Fruit fly (Drosophila melanogaster): ENCODE measurements around the gene mtrm.

mtrm gene

DNA sequence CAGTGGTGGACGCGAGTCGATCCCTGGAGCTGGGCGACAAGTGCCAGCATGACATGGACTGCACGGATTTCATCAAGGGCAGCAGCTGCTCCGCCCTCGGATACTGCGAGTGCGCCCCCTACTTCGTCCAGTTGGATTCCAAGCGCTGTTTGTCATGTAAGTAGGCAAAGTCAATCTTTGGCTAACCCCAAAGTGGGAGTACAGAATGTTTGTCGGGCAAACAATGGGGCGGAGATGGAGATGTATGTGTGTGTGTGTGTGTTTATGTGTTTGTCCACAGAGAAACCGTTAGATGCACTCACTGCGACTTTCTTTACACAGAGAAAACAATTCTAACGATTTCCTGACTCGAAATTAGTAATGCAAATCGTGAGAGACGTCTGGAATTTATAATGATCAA is 33.7 kb upstream of the mtrm start (continued):
- TF ChIP-seq CG3407 (GFP tag; optimal IDR thresholded peaks at IDR 0.05) (peak; percentile 46), CG31365 (tag; optimal IDR thresholded peaks at IDR 0.05) (no peak), MTF-1 (GFP tag; optimal IDR thresholded peaks at IDR 0.05; ENCODE audit: borderline replicate concordance) (peak; percentile 34), HLH54F (GFP tag; optimal IDR thresholded peaks at IDR 0.05) (no peak), wek (GFP tag; optimal IDR thresholded peaks at IDR 0.05) (peak; percentile 36), Ets65A (GFP tag) (no peak), CG9437 (GFP tag; optimal IDR thresholded peaks at IDR 0.05) (no peak), CG7372 (GFP tag; IDR thresholded peaks at IDR 0.05) (no peak), psq (GFP tag; optimal IDR thresholded peaks at IDR 0.05) (no peak), CG18262 (tag; optimal IDR thresholded peaks at IDR 0.05) (peak; percentile 7), CG6854 (GFP tag; optimal IDR thresholded peaks at IDR 0.05) (no peak), Sin3A (optimal IDR thresholded peaks at IDR 0.05) (no peak), D19A (tag; optimal IDR thresholded peaks at IDR 0.05) (no peak), Fer1 (GFP tag; optimal IDR thresholded peaks at IDR 0.05) (no peak), jing (GFP tag; optimal IDR thresholded peaks at IDR 0.05) (no peak), sens (GFP tag) (peak; percentile 73), CG17385 (GFP tag; optimal IDR thresholded peaks at IDR 0.05) (no peak), CG18599 (GFP tag; optimal IDR thresholded peaks at IDR 0.05) (no peak), CG7987 (GFP tag; optimal IDR thresholded peaks at IDR 0.05) (no peak), fd64A (GFP tag; optimal IDR thresholded peaks at IDR 0.05) (peak; percentile 55), CG17829 (tag; optimal IDR thresholded peaks at IDR 0.05) (no peak), Atf-2 (GFP tag; optimal IDR thresholded peaks at IDR 0.05) (no peak), Trl (optimal IDR thresholded peaks at IDR 0.05) (no peak), Trl (GFP tag; optimal IDR thresholded peaks at IDR 0.05) (no peak), lola (GFP tag; optimal IDR thresholded peaks at IDR 0.05) (peak in 1 of 3 experiments; percentile 9), kni (GFP tag; optimal IDR thresholded peaks at IDR 0.05) (peak; percentile 48), CG11504 (tag; optimal IDR thresholded peaks at IDR 0.05) (no peak), CG6689 (GFP tag; IDR thresholded peaks at IDR 0.05) (no peak)

dm6 chr3L:8383968-8384367 is 28.8 kb upstream of the mtrm start:
- TF ChIP-seq CG4854 (GFP tag; optimal IDR thresholded peaks at IDR 0.05) (no peak), CG4404 (GFP tag; IDR thresholded peaks at IDR 0.05) (no peak), Sox102F (GFP tag; optimal IDR thresholded peaks at IDR 0.05) (peak; percentile 11), dysf (GFP tag; IDR thresholded peaks at IDR 0.05) (0 out of 3 replicates have a peak, but pooled peaks have one; percentile 17), ara (GFP tag; IDR thresholded peaks at IDR 0.05) (no peak), cad (GFP tag; optimal IDR thresholded peaks at IDR 0.05) (no peak), BtbVII (GFP tag; optimal IDR thresholded peaks at IDR 0.05) (no peak), Drgx (GFP tag; IDR thresholded peaks at IDR 0.05) (0 out of 2 replicates have a peak, but pooled peaks have one; percentile 24), CG10565 (GFP tag; optimal IDR thresholded peaks at IDR 0.05) (no peak), CG2199 (GFP tag; IDR thresholded peaks at IDR 0.05) (no peak), seq (GFP tag; IDR thresholded peaks at IDR 0.05) (no peak), sisA (GFP tag; IDR thresholded peaks at IDR 0.05) (no peak), fru (optimal IDR thresholded peaks at IDR 0.05) (no peak), grn (GFP tag; optimal IDR thresholded peaks at IDR 0.05) (no peak), CG31388 (GFP tag; optimal IDR thresholded peaks at IDR 0.05) (no peak), sens (GFP tag) (peak; percentile 15), Oli (tag; optimal IDR thresholded peaks at IDR 0.05) (peak; percentile 3), esg (GFP tag; conservative IDR thresholded peaks at IDR 0.05) (0 out of 2 replicates have a peak, but pooled peaks have one; percentile 5), bsh (GFP tag; optimal IDR thresholded peaks at IDR 0.05) (peak in 1 of 2 experiments; percentile 26)
